Fruit fly (Drosophila melanogaster) whole organism, embryonic: ENCODE results near the gene Alms1a.

ENCODE experiments used
- ATbp ChIP-seq: fragments of 200-800 bp; sonication (Bioruptor generic); optimal IDR thresholded peaks from 2 replicates; lab custom pipeline; 2017; ENCODE audit warnings: missing biosample characterization, mild to moderate bottlenecking, missing genetic modification characterization, missing genetic modification reagents
- Aef1 ChIP-seq: fragments of 200-800 bp; sonication (Bioruptor generic); IDR thresholded peaks from 3 replicates; pipeline ENCODE4 v1.3.6; 2022; ENCODE audit warnings: missing biosample characterization, missing genetic modification characterization
- B-H2 ChIP-seq: fragments of 200-800 bp; sonication (Bioruptor generic); optimal IDR thresholded peaks from 2 replicates; lab custom pipeline; 2018; ENCODE audit warnings: missing biosample characterization, mild to moderate bottlenecking, missing genetic modification characterization
- Blimp-1 ChIP-seq: fragments of 200-800 bp; sonication (Bioruptor generic); optimal IDR thresholded peaks from 3 replicates; lab custom pipeline; 2018; ENCODE audit warnings: missing biosample characterization, missing genetic modification characterization, mild to moderate bottlenecking, moderate library complexity, missing genetic modification reagents
- CG12769 ChIP-seq: fragments of 200-800 bp; sonication (Bioruptor generic); optimal IDR thresholded peaks from 2 replicates; lab custom pipeline; 2019; ENCODE audit warnings: missing biosample characterization, mild to moderate bottlenecking, missing genetic modification characterization, moderate library complexity
- CG13123 ChIP-seq: fragments of 200-800 bp; sonication (Bioruptor generic); optimal IDR thresholded peaks from 2 replicates; lab custom pipeline; 2016; ENCODE audit warnings: missing biosample characterization, missing genetic modification characterization
- CG14441 ChIP-seq: fragments of 200-800 bp; sonication (Bioruptor generic); IDR thresholded peaks from 2 replicates; pipeline ENCODE4 v1.3.6; 2022; ENCODE audit warnings: missing biosample characterization, missing genetic modification characterization
- CG15011 ChIP-seq: fragments of 200-800 bp; sonication (Bioruptor generic); optimal IDR thresholded peaks from 3 replicates; lab custom pipeline; 2018; ENCODE audit warnings: missing biosample characterization, mild to moderate bottlenecking, missing genetic modification characterization
- CG15073 ChIP-seq: fragments of 200-800 bp; sonication (Bioruptor generic); optimal IDR thresholded peaks from 2 replicates; lab custom pipeline; 2016; ENCODE audit warnings: missing biosample characterization, missing genetic modification characterization
- CG1529 ChIP-seq: fragments of 200-800 bp; sonication (Bioruptor generic); optimal IDR thresholded peaks from 3 replicates; lab custom pipeline; 2018; ENCODE audit warnings: missing biosample characterization, missing genetic modification characterization
- CG17385 ChIP-seq: fragments of 200-800 bp; sonication (Bioruptor generic); optimal IDR thresholded peaks from 3 replicates; lab custom pipeline; 2018; ENCODE audit warnings: missing biosample characterization, mild to moderate bottlenecking, missing genetic modification characterization
- CG17829 ChIP-seq: fragments of 200-800 bp; optimal IDR thresholded peaks from 2 replicates; lab custom pipeline; 2019; ENCODE audit warnings: missing biosample characterization, mild to moderate bottlenecking, missing genetic modification characterization, moderate library complexity
- CG2202 ChIP-seq: fragments of 200-800 bp; sonication (Bioruptor generic); optimal IDR thresholded peaks from 2 replicates; lab custom pipeline; 2018; ENCODE audit warnings: missing biosample characterization, mild to moderate bottlenecking, missing genetic modification characterization
- CG2678 ChIP-seq: fragments of 200-800 bp; sonication (Bioruptor generic); optimal IDR thresholded peaks from 3 replicates; lab custom pipeline; 2019; ENCODE audit warnings: missing biosample characterization, mild to moderate bottlenecking, missing genetic modification characterization, moderate library complexity
- CG4360 ChIP-seq: fragments of 200-800 bp; sonication (Bioruptor generic); IDR thresholded peaks from 2 replicates; pipeline ENCODE4 v1.3.6; 2022; ENCODE audit warnings: missing biosample characterization, missing genetic modification characterization
- CG5953 ChIP-seq: fragments of 200-800 bp; sonication (Bioruptor generic); IDR thresholded peaks from 2 replicates; pipeline ENCODE4 v1.3.6; 2022; ENCODE audit warnings: missing biosample characterization, missing genetic modification characterization
- Chrac-16 ChIP-seq: fragments of 200-800 bp; sonication (Bioruptor generic); optimal IDR thresholded peaks from 3 replicates; lab custom pipeline; 2016; ENCODE audit warnings: missing biosample characterization, missing genetic modification characterization
- D ChIP-seq, 2 experiments: fragments of 200-800 bp in 1 of 2; fragments of >200 bp in 1 of 2; sonication (Bioruptor generic) in 1 of 2; optimal IDR thresholded peaks; 2 replicates in 1 of 2; 3 replicates in 1 of 2; lab custom pipeline; 2017; ENCODE audit warnings: mild to moderate bottlenecking in 1 of 2, missing biosample characterization in 1 of 2, missing genetic modification characterization in 1 of 2, missing genetic modification reagents in 1 of 2
- Gsc ChIP-seq: fragments of 200-800 bp; sonication (Bioruptor generic); IDR thresholded peaks from 2 replicates; pipeline ENCODE4 v1.3.6; 2022; ENCODE audit warnings: missing biosample characterization, missing genetic modification characterization
- Kr ChIP-seq: fragments of 200-800 bp; sonication (Bioruptor generic); optimal IDR thresholded peaks from 2 replicates; lab custom pipeline; 2017; ENCODE audit warnings: missing biosample characterization, mild to moderate bottlenecking, missing genetic modification characterization
- Lpt ChIP-seq: fragments of >200 bp; optimal IDR thresholded peaks from 2 replicates; lab custom pipeline; 2018; ENCODE audit warnings: missing biosample characterization, missing genetic modification characterization
- Med ChIP-seq: fragments of 200-800 bp; sonication (Bioruptor generic); peaks from one replicate; lab custom pipeline; 2016; ENCODE audit warnings: missing biosample characterization, missing genetic modification characterization, mild to moderate bottlenecking, inconsistent platforms, moderate library complexity
- Oli ChIP-seq: fragments of 200-800 bp; sonication (Bioruptor generic); optimal IDR thresholded peaks from 2 replicates; lab custom pipeline; 2018; ENCODE audit warnings: missing biosample characterization, mild to moderate bottlenecking, missing genetic modification characterization, moderate library complexity
- Optix ChIP-seq: fragments of 200-800 bp; sonication (Bioruptor generic); IDR thresholded peaks from 3 replicates; pipeline ENCODE4 v1.3.6; 2022; ENCODE audit warnings: missing biosample characterization, missing genetic modification characterization
- Pdp1 ChIP-seq, 2 experiments: fragments of 200-800 bp; sonication (Bioruptor generic); optimal IDR thresholded peaks; 3 replicates each; lab custom pipeline; 2016; ENCODE audit warnings: missing biosample characterization in 2 of 2, missing genetic modification characterization in 2 of 2, mild to moderate bottlenecking in 1 of 2, moderate library complexity in 1 of 2
- ato ChIP-seq: fragments of 200-800 bp; sonication (Bioruptor generic); IDR thresholded peaks from 2 replicates; pipeline ENCODE4 v1.3.6; 2022; ENCODE audit warnings: missing biosample characterization, missing genetic modification characterization; ENCODE audit not compliant: partially characterized antibody
- btn ChIP-seq: fragments of 200-800 bp; sonication (Bioruptor generic); optimal IDR thresholded peaks from 2 replicates; lab custom pipeline; 2016; ENCODE audit warnings: missing biosample characterization, missing genetic modification characterization
- cg ChIP-seq: fragments of 200-800 bp; sonication (Bioruptor generic); optimal IDR thresholded peaks from 3 replicates; lab custom pipeline; 2019; ENCODE audit warnings: missing biosample characterization, mild to moderate bottlenecking, missing genetic modification characterization, moderate library complexity
- crol ChIP-seq: fragments of 200-800 bp; sonication (Bioruptor generic); IDR thresholded peaks from 2 replicates; pipeline ENCODE4 v1.3.6; 2022; ENCODE audit warnings: missing biosample characterization, missing genetic modification characterization
- dysf ChIP-seq: fragments of 200-800 bp; sonication (Bioruptor generic); IDR thresholded peaks from 3 replicates; pipeline ENCODE4 v1.3.6; 2022; ENCODE audit warnings: missing biosample characterization, missing genetic modification characterization
- ems ChIP-seq: fragments of 200-800 bp; sonication (Bioruptor generic); optimal IDR thresholded peaks from 3 replicates; lab custom pipeline; 2016; ENCODE audit warnings: missing biosample characterization, missing genetic modification characterization
- en ChIP-seq: fragments of 200-800 bp; sonication (Bioruptor generic); optimal IDR thresholded peaks from 2 replicates; lab custom pipeline; 2016; ENCODE audit warnings: missing biosample characterization, missing genetic modification characterization
- eve ChIP-seq, 2 experiments: fragments of >200 bp; optimal IDR thresholded peaks; 2 replicates each; lab custom pipeline; 2017; ENCODE audit warnings: missing biosample characterization in 2 of 2, missing genetic modification characterization in 2 of 2
- fd102C ChIP-seq: fragments of 200-800 bp; sonication (Bioruptor generic); optimal IDR thresholded peaks from 2 replicates; lab custom pipeline; 2018; ENCODE audit warnings: missing biosample characterization, mild to moderate bottlenecking, missing genetic modification characterization, moderate library complexity
- gce ChIP-seq: fragments of 200-800 bp; sonication (Bioruptor generic); IDR thresholded peaks from 3 replicates; pipeline ENCODE4 v1.3.6; 2022; ENCODE audit warnings: missing biosample characterization, missing genetic modification characterization
- ham ChIP-seq: fragments of 200-800 bp; sonication (Bioruptor generic); IDR thresholded peaks from 2 replicates; pipeline ENCODE4 v1.3.6; 2022; ENCODE audit warnings: missing biosample characterization, missing genetic modification characterization
- mld ChIP-seq: fragments of 200-800 bp; sonication (Bioruptor generic); IDR thresholded peaks from 3 replicates; pipeline ENCODE4 v1.3.6; 2022; ENCODE audit warnings: missing biosample characterization, missing genetic modification characterization; ENCODE audit not compliant: partially characterized antibody
- row ChIP-seq: fragments of 200-800 bp; sonication (Bioruptor generic); IDR thresholded peaks from 3 replicates; pipeline ENCODE4 v1.3.6; 2022; ENCODE audit warnings: missing biosample characterization, missing genetic modification characterization
- sob ChIP-seq: fragments of 200-800 bp; sonication (Bioruptor generic); IDR thresholded peaks from 2 replicates; pipeline ENCODE4 v1.3.6; 2022; ENCODE audit warnings: missing biosample characterization, missing genetic modification characterization
- sug ChIP-seq: fragments of 200-800 bp; optimal IDR thresholded peaks from 2 replicates; lab custom pipeline; 2019; ENCODE audit warnings: missing biosample characterization, mild to moderate bottlenecking, missing genetic modification characterization, moderate library complexity
- tap ChIP-seq: fragments of 200-800 bp; optimal IDR thresholded peaks from 3 replicates; lab custom pipeline; 2019; ENCODE audit warnings: missing biosample characterization, mild to moderate bottlenecking, missing genetic modification characterization, moderate library complexity
- tup ChIP-seq: fragments of 200-800 bp; sonication (Bioruptor generic); optimal IDR thresholded peaks from 2 replicates; lab custom pipeline; 2016; ENCODE audit warnings: missing biosample characterization, mild to moderate bottlenecking, missing genetic modification characterization, moderate library complexity
- zfh2 ChIP-seq: fragments of 200-800 bp; sonication (Bioruptor generic); optimal IDR thresholded peaks from 2 replicates; lab custom pipeline; 2016; ENCODE audit warnings: missing biosample characterization, missing genetic modification characterization

Alms1a gene

dm6 chrX:4596467-4597183 is 39.2 kb downstream of the Alms1a start (continued):
- TF ChIP-seq mld: no peak
- TF ChIP-seq B-H2: no peak
- TF ChIP-seq CG12769 (tag; lab: Kevin White, UChicago): peak; percentile 11
- TF ChIP-seq CG1529 (GFP tag; lab: Kevin White, UChicago): no peak
- no peak for TF ChIP-seq ato (GFP tag; lab: Robert Waterston, UW)
- no peak for TF ChIP-seq Lpt (GFP tag; lab: Kevin White, UChicago)
- no peak for TF ChIP-seq sug
- no peak for TF ChIP-seq Aef1 (GFP tag; lab: Robert Waterston, UW)
- TF ChIP-seq Pdp1 (GFP tag; optimal IDR thresholded peaks at IDR 0.05; lab: Kevin White, UChicago): peak in 1 of 2 experiments; percentile 9
- TF ChIP-seq CG2202 (tag; lab: Kevin White, UChicago): no peak
- TF ChIP-seq zfh2 (GFP tag; lab: Kevin White, UChicago): no peak

dm6 chrX:4592258-4592657 is 43.5 kb downstream of the Alms1a start:
- no peak for TF ChIP-seq fd102C (GFP tag; lab: Kevin White, UChicago)
- TF ChIP-seq crol (GFP tag; lab: Robert Waterston, UW): 0 out of 2 replicates have a peak, but pooled peaks have one; percentile 30
- peak; percentile 31 for TF ChIP-seq cg

- TF ChIP-seq CG4360 (GFP tag; lab: Robert Waterston, UW): peak; percentile 64; the same call in 1 of the 2 replicates
- no peak for TF ChIP-seq ATbp (GFP tag; lab: Kevin White, UChicago)
- TF ChIP-seq CG2678: peak; percentile 6
- TF ChIP-seq en (GFP tag; lab: Kevin White, UChicago): no peak
- TF ChIP-seq eve (GFP tag; optimal IDR thresholded peaks at IDR 0.05; lab: Kevin White, UChicago): peak in 1 of 2 experiments; percentile 62
- no peak for TF ChIP-seq Chrac-16 (GFP tag; lab: Kevin White, UChicago)
- peak; percentile 69 for TF ChIP-seq CG17385 (GFP tag; lab: Kevin White, UChicago)
These were observed 45.1 kb downstream of the Alms1a start for dm6 chrX:4590772-4591064.

- TF ChIP-seq crol (GFP tag; lab: Robert Waterston, UW) (peak; percentile 88), CG15011 (peak; percentile 50), dysf (peak; percentile 92), D (optimal IDR thresholded peaks at IDR 0.05; lab: Kevin White, UChicago) (no peak), D (GFP tag; optimal IDR thresholded peaks at IDR 0.05; lab: Kevin White, UChicago) (peak; percentile 73), CG15073 (GFP tag; lab: Kevin White, UChicago) (peak; percentile 4), CG13123 (GFP tag; lab: Kevin White, UChicago) (peak; percentile 58), sob (GFP tag; lab: Robert Waterston, UW) (peak; percentile 86), Kr (GFP tag; lab: Kevin White, UChicago) (peak; percentile 60), btn (no peak), ems (GFP tag; lab: Kevin White, UChicago) (peak; percentile 8), Optix (GFP tag; lab: Robert Waterston, UW) (peak; percentile 95), Blimp-1 (GFP tag; lab: Kevin White, UChicago) (peak; percentile 46), CG5953 (peak; percentile 88), Oli (tag; lab: Kevin White, UChicago) (peak; percentile 82), tup (GFP tag; lab: Kevin White, UChicago) (no peak), ham (peak; percentile 49; the same call in 1 of the 2 replicates), tap (tag; lab: Kevin White, UChicago) (peak; percentile 45), row (GFP tag; lab: Robert Waterston, UW) (peak; percentile 91), Med (GFP tag; lab: Kevin White, UChicago) (peak; percentile 94), CG17829 (tag; lab: Kevin White, UChicago) (peak; percentile 76), CG14441 (peak; percentile 92), Gsc (peak; percentile 83), sug (peak; percentile 28), gce (GFP tag; lab: Robert Waterston, UW) (peak; percentile 88)
These were observed 45.6 kb downstream of the Alms1a start for dm6 chrX:4589951-4590771.
